Worm (Caenorhabditis elegans): ENCODE results near the gene C09G5.14.
A peak's percentile ranks its signal among the peaks of the same experiment; 100 is the strongest.

The C09G5.14 gene

DNA sequence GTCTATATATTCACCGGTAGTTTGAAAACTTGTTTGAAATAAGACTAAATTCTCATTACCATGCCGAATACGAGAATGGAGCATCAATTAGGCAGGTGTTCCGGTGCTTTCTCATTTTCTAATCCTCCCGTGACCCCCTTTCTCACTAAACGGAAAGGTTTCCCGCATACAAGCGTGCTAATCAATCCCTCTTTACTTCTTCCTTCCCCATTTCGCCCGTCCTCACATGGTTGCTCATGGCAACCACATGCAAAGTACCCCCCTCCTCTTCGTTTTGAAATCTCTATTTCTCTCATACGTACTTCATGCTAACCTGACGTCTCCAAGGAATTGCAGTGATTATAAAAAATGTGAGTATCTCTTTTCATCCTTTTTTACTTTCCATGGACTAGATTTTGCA lies 3.0 kb downstream of the C09G5.14 start, which contains the start of gene mks-5:
TSS of gene mks-5 (plus strand) at position 301 of the 400 bp plus-strand sequence.
- TF ChIP-seq hsf-1 (GFP tag; IDR thresholded peaks at IDR 0.05) (no peak), unc-62 (GFP tag; optimal IDR thresholded peaks at IDR 0.05) (no peak)

ce11 chrII:10717124-10717523 lies 5.8 kb downstream of the C09G5.14 start, which contains the start of gene C09G5.13:
TSS of gene C09G5.13 (plus strand) at chrII:10717424.
- TF ChIP-seq B0261.1 (tag; optimal IDR thresholded peaks at IDR 0.05), result no peak
- TF ChIP-seq athp-1 (tag; optimal IDR thresholded peaks at IDR 0.05), result no peak
- TF ChIP-seq F57A8.1 (GFP tag; optimal IDR thresholded peaks at IDR 0.05), result no peak
- no peak for TF ChIP-seq D2030.7 (GFP tag; IDR thresholded peaks at IDR 0.05)
- no peak for TF ChIP-seq xnd-1 (tag; optimal IDR thresholded peaks at IDR 0.05)
- TF ChIP-seq ceh-79 (tag; optimal IDR thresholded peaks at IDR 0.05), result no peak
- TF ChIP-seq hsf-1 (GFP tag; IDR thresholded peaks at IDR 0.05), result no peak
- TF ChIP-seq lin-54 (GFP tag; optimal IDR thresholded peaks at IDR 0.05), result no peak
- TF ChIP-seq K12H6.12 (tag; optimal IDR thresholded peaks at IDR 0.05), result no peak
- no peak for TF ChIP-seq Y53F4B.3 (GFP tag; IDR thresholded peaks at IDR 0.05)
- TF ChIP-seq snpc-3.4 (tag; optimal IDR thresholded peaks at IDR 0.05), result no peak
- no peak for TF ChIP-seq ekl-4 (GFP tag; IDR thresholded peaks at IDR 0.05)
- no peak for TF ChIP-seq ets-4 (GFP tag; optimal IDR thresholded peaks at IDR 0.05)

DNA sequence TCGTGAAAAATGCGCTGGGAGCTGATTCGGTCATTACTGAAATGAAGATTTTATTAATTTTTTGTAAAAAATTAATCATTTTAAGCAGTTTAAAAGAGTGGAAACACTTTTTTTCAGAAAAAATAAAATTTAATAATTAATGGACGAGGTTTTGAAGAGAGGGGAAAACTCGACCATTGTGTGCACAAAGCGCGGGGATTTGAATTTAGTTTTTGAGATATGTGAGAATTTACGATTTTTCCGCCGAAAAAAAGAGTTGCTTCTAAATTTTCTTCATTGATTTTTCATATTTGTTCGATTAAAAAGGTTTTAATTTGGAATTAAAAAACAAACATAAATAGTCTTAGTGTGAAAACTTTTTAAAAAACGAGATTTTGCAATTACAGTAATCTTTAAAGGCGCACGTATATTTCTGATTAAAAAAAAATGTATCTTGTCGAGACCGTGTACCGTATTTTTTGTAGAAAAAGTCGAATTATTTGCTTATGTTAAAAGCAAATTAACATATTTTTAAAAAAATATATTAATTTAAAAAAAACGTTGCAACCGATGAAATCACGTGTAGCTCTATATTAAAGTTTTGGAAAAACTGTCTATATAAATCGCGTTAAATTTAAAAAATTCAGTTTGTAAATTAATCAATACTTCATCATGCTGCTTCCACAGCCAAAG lies 8.6 kb downstream of the C09G5.14 start, which contains the start of the genes dph-2 and C09G5.7:
TSS of gene dph-2 (minus strand) at position 36 of the 672 bp plus-strand sequence.
TSS of gene C09G5.7 (plus strand) at position 622 of the 672 bp plus-strand sequence.
- TF ChIP-seq lin-40 (tag; optimal IDR thresholded peaks at IDR 0.05) (no peak), lin-35 (GFP tag; optimal IDR thresholded peaks at IDR 0.05) (peak in 2 of 3 experiments; percentile 31 to 37), aptf-3 (GFP tag; IDR thresholded peaks at IDR 0.05) (no peak), akir-1 (GFP tag; optimal IDR thresholded peaks at IDR 0.05) (no peak), madf-6 (GFP tag; IDR thresholded peaks at IDR 0.05) (peak; percentile 47; the same call in 1 of the 2 replicates), dpl-1 (GFP tag; optimal IDR thresholded peaks at IDR 0.05) (peak; percentile 69), xnd-1 (tag; optimal IDR thresholded peaks at IDR 0.05) (peak; percentile 10), madf-8 (GFP tag; conservative IDR thresholded peaks at IDR 0.05) (0 out of 2 replicates have a peak, but pooled peaks have one; percentile 16), lsl-1 (GFP tag; optimal IDR thresholded peaks at IDR 0.05) (peak; percentile 56), ztf-3 (GFP tag; optimal IDR thresholded peaks at IDR 0.05) (no peak), Y67H2A.10 (GFP tag; conservative IDR thresholded peaks at IDR 0.05) (no peak), lin-54 (GFP tag; optimal IDR thresholded peaks at IDR 0.05) (peak; percentile 87), efl-1 (GFP tag; optimal IDR thresholded peaks at IDR 0.05) (peak; percentile 64)

ce11 chrII:10708660-10709059 lies 14.3 kb downstream of the C09G5.14 start, which contains the start of gene bli-1:
TSS of gene bli-1 (plus strand) at chrII:10708960.
- TF ChIP-seq ceh-79 (tag; optimal IDR thresholded peaks at IDR 0.05) (no peak), xnd-1 (tag; optimal IDR thresholded peaks at IDR 0.05) (no peak), ceh-100 (GFP tag; IDR thresholded peaks at IDR 0.05) (no peak), nhr-90 (tag; optimal IDR thresholded peaks at IDR 0.05) (no peak), F23B12.7 (tag; optimal IDR thresholded peaks at IDR 0.05; ENCODE audit: insufficient read depth) (no peak), T26A5.8 (tag; optimal IDR thresholded peaks at IDR 0.05) (no peak), mes-4 (tag; optimal IDR thresholded peaks at IDR 0.05) (no peak)

All from whole organism, young adult.